Fruit fly (Drosophila melanogaster) whole organism, embryonic: Measurements from ENCODE around the gene Dic4.

Experiments used
- ATbp ChIP-seq: fragments of 200-800 bp; sonication (Bioruptor generic); optimal IDR thresholded peaks from 2 replicates; lab custom pipeline; 2017; ENCODE audit warnings: missing biosample characterization, mild to moderate bottlenecking, missing genetic modification characterization, missing genetic modification reagents
- Abd-B ChIP-seq: fragments of 200-800 bp; sonication (Bioruptor generic); optimal IDR thresholded peaks from 2 replicates; lab custom pipeline; 2018; ENCODE audit warnings: missing biosample characterization, mild to moderate bottlenecking, missing genetic modification characterization, moderate library complexity
- Aef1 ChIP-seq: fragments of 200-800 bp; sonication (Bioruptor generic); IDR thresholded peaks from 3 replicates; pipeline ENCODE4 v1.3.6; 2022; ENCODE audit warnings: missing biosample characterization, missing genetic modification characterization
- BEAF-32 ChIP-seq: fragments of 200-800 bp; sonication (Bioruptor generic); optimal IDR thresholded peaks from 3 replicates; lab custom pipeline; 2017; ENCODE audit warnings: missing biosample characterization, missing genetic modification characterization, mild to moderate bottlenecking, moderate library complexity, missing genetic modification reagents
- Bgb ChIP-seq: fragments of 200-800 bp; sonication (Bioruptor generic); IDR thresholded peaks from 2 replicates; pipeline ENCODE4 v1.3.6; 2022; ENCODE audit warnings: missing biosample characterization, missing genetic modification characterization; ENCODE audit not compliant: partially characterized antibody
- CG10274 ChIP-seq: fragments of 200-800 bp; sonication (Bioruptor generic); optimal IDR thresholded peaks from 3 replicates; lab custom pipeline; 2017; ENCODE audit warnings: missing biosample characterization, mild to moderate bottlenecking, missing genetic modification characterization
- CG10366 ChIP-seq: fragments of 200-800 bp; sonication (Bioruptor generic); IDR thresholded peaks from 2 replicates; pipeline ENCODE4 v1.3.6; 2022; ENCODE audit warnings: missing biosample characterization, missing genetic modification characterization
- CG14441 ChIP-seq: fragments of 200-800 bp; sonication (Bioruptor generic); IDR thresholded peaks from 2 replicates; pipeline ENCODE4 v1.3.6; 2022; ENCODE audit warnings: missing biosample characterization, missing genetic modification characterization
- CG14667 ChIP-seq: fragments of 200-800 bp; sonication (Bioruptor generic); IDR thresholded peaks from 2 replicates; pipeline ENCODE4 v1.3.6; 2022; ENCODE audit warnings: missing biosample characterization, missing genetic modification characterization
- CG15514 ChIP-seq: fragments of 200-800 bp; sonication (Bioruptor generic); optimal IDR thresholded peaks from 3 replicates; lab custom pipeline; 2017; ENCODE audit warnings: missing biosample characterization, missing genetic modification characterization, mild to moderate bottlenecking, moderate library complexity, missing genetic modification reagents
- CG16779 ChIP-seq: fragments of 200-800 bp; sonication (Bioruptor generic); IDR thresholded peaks from 2 replicates; pipeline ENCODE4 v1.3.6; 2022; ENCODE audit warnings: missing biosample characterization, missing genetic modification characterization
- CG18599 ChIP-seq: fragments of 200-800 bp; sonication (Bioruptor generic); optimal IDR thresholded peaks from 3 replicates; lab custom pipeline; 2017; ENCODE audit warnings: missing biosample characterization, missing genetic modification characterization, mild to moderate bottlenecking, moderate library complexity, missing genetic modification reagents
- CG18764 ChIP-seq: fragments of 200-800 bp; sonication (Bioruptor generic); optimal IDR thresholded peaks from 3 replicates; lab custom pipeline; 2016; ENCODE audit warnings: missing biosample characterization, missing genetic modification characterization
- CG2678 ChIP-seq: fragments of 200-800 bp; sonication (Bioruptor generic); optimal IDR thresholded peaks from 3 replicates; lab custom pipeline; 2019; ENCODE audit warnings: missing biosample characterization, mild to moderate bottlenecking, missing genetic modification characterization, moderate library complexity
- CG2889 ChIP-seq: fragments of 200-800 bp; sonication (Bioruptor generic); IDR thresholded peaks from 3 replicates; pipeline ENCODE4 v1.3.6; 2022; ENCODE audit warnings: missing biosample characterization, missing genetic modification characterization
- CG31365 ChIP-seq: fragments of 200-800 bp; sonication (Bioruptor generic); optimal IDR thresholded peaks from 2 replicates; lab custom pipeline; 2018; ENCODE audit warnings: missing biosample characterization, mild to moderate bottlenecking, missing genetic modification characterization
- CG5180 ChIP-seq: fragments of 200-800 bp; sonication (Bioruptor generic); optimal IDR thresholded peaks from 3 replicates; lab custom pipeline; 2017; ENCODE audit warnings: missing biosample characterization, missing genetic modification characterization, mild to moderate bottlenecking, moderate library complexity, missing genetic modification reagents
- CG7357 ChIP-seq: fragments of 200-800 bp; sonication (Bioruptor generic); IDR thresholded peaks from 3 replicates; pipeline ENCODE4 v1.3.6; 2022; ENCODE audit warnings: missing biosample characterization, missing genetic modification characterization
- Dek ChIP-seq: fragments of 200-800 bp; sonication (Bioruptor generic); optimal IDR thresholded peaks from 3 replicates; lab custom pipeline; 2019; ENCODE audit warnings: missing biosample characterization, mild to moderate bottlenecking, missing genetic modification characterization, moderate library complexity
- Dref ChIP-seq: fragments of 200-800 bp; sonication (Bioruptor generic); IDR thresholded peaks from 2 replicates; pipeline ENCODE4 v1.3.6; 2022; ENCODE audit warnings: missing biosample characterization, missing genetic modification characterization
- ERR ChIP-seq: fragments of 200-800 bp; sonication (Bioruptor generic); optimal IDR thresholded peaks from 2 replicates; lab custom pipeline; 2016; ENCODE audit warnings: missing biosample characterization, missing genetic modification characterization
- Elba2 ChIP-seq: fragments of 200-800 bp; sonication (Bioruptor generic); optimal IDR thresholded peaks from 3 replicates; lab custom pipeline; 2016; ENCODE audit warnings: missing biosample characterization, missing genetic modification characterization
- Ets97D ChIP-seq: fragments of 200-800 bp; sonication (Bioruptor generic); optimal IDR thresholded peaks from 3 replicates; lab custom pipeline; 2016; ENCODE audit warnings: missing biosample characterization, missing genetic modification characterization
- GATAe ChIP-seq: fragments of 200-800 bp; sonication (Bioruptor generic); conservative IDR thresholded peaks from 2 replicates; pipeline ENCODE4 v1.3.6; 2022; ENCODE audit warnings: missing biosample characterization, missing genetic modification characterization
- Hand ChIP-seq: fragments of 200-800 bp; sonication (Bioruptor generic); optimal IDR thresholded peaks from 2 replicates; lab custom pipeline; 2017; ENCODE audit warnings: mild to moderate bottlenecking, missing biosample characterization, missing genetic modification reagents, missing genetic modification characterization
- Hmr ChIP-seq: fragments of 200-800 bp; sonication (Bioruptor generic); optimal IDR thresholded peaks from 3 replicates; lab custom pipeline; 2017; ENCODE audit warnings: mild to moderate bottlenecking, missing biosample characterization, missing genetic modification reagents, missing genetic modification characterization
- Hr78 ChIP-seq, 2 experiments: fragments of 200-800 bp in 1 of 2; fragments of >200 bp in 1 of 2; sonication (Bioruptor generic) in 1 of 2; optimal IDR thresholded peaks; 2 replicates each; lab custom pipeline; 2017 to 2019; ENCODE audit warnings: missing biosample characterization in 2 of 2, missing genetic modification characterization in 2 of 2, mild to moderate bottlenecking in 1 of 2, moderate library complexity in 1 of 2
- Lhr ChIP-seq: fragments of 200-800 bp; sonication (Bioruptor generic); optimal IDR thresholded peaks from 3 replicates; lab custom pipeline; 2017; ENCODE audit warnings: mild to moderate bottlenecking, missing biosample characterization, missing genetic modification reagents, missing genetic modification characterization
- Meics ChIP-seq: fragments of 200-800 bp; sonication (Bioruptor generic); optimal IDR thresholded peaks from 2 replicates; lab custom pipeline; 2017; ENCODE audit warnings: missing biosample characterization, mild to moderate bottlenecking, missing genetic modification characterization
- NFAT ChIP-seq: fragments of 200-800 bp; sonication (Bioruptor generic); IDR thresholded peaks from 2 replicates; pipeline ENCODE4 v1.3.6; 2022; ENCODE audit warnings: missing biosample characterization, missing genetic modification characterization
- Ravus ChIP-seq: fragments of 200-800 bp; sonication (Bioruptor generic); IDR thresholded peaks from 2 replicates; pipeline ENCODE4 v1.3.6; 2022; ENCODE audit warnings: missing biosample characterization, missing genetic modification characterization
- Spps ChIP-seq: fragments of 200-800 bp; sonication (Bioruptor generic); optimal IDR thresholded peaks from 2 replicates; lab custom pipeline; 2018; ENCODE audit warnings: missing biosample characterization, mild to moderate bottlenecking, missing genetic modification characterization
- Sry-β ChIP-seq: fragments of 200-800 bp; sonication (Bioruptor generic); optimal IDR thresholded peaks from 2 replicates; lab custom pipeline; 2018; ENCODE audit warnings: missing biosample characterization, mild to moderate bottlenecking, missing genetic modification characterization, moderate library complexity
- ato ChIP-seq: fragments of 200-800 bp; sonication (Bioruptor generic); IDR thresholded peaks from 2 replicates; pipeline ENCODE4 v1.3.6; 2022; ENCODE audit warnings: missing biosample characterization, missing genetic modification characterization; ENCODE audit not compliant: partially characterized antibody
- cato ChIP-seq: fragments of 200-800 bp; sonication (Bioruptor generic); optimal IDR thresholded peaks from 2 replicates; lab custom pipeline; 2016; ENCODE audit warnings: missing biosample characterization, missing genetic modification characterization, borderline replicate concordance
- dati ChIP-seq: fragments of 200-800 bp; sonication (Bioruptor generic); IDR thresholded peaks from 2 replicates; pipeline ENCODE4 v1.3.6; 2022; ENCODE audit warnings: missing biosample characterization, missing genetic modification characterization
- ewg ChIP-seq: fragments of 200-800 bp; sonication (Bioruptor generic); optimal IDR thresholded peaks from 3 replicates; lab custom pipeline; 2017; ENCODE audit warnings: mild to moderate bottlenecking, missing biosample characterization, missing genetic modification reagents, missing genetic modification characterization
- grau ChIP-seq: fragments of 200-800 bp; optimal IDR thresholded peaks from 3 replicates; lab custom pipeline; 2019; ENCODE audit warnings: missing biosample characterization, mild to moderate bottlenecking, missing genetic modification characterization, moderate library complexity
- insv ChIP-seq, 2 experiments: fragments of 200-800 bp; sonication (Bioruptor generic); optimal IDR thresholded peaks; 3 replicates each; lab custom pipeline; 2016 to 2018; ENCODE audit warnings: missing biosample characterization in 2 of 2, missing genetic modification characterization in 2 of 2
- lola ChIP-seq, 3 experiments: fragments of >200 bp in 2 of 3; fragments of 200-800 bp in 1 of 3; sonication (Bioruptor generic) in 1 of 3; optimal IDR thresholded peaks; 2 replicates each; lab custom pipeline; 2017 to 2019; ENCODE audit warnings: missing biosample characterization in 3 of 3, missing genetic modification characterization in 3 of 3, mild to moderate bottlenecking in 1 of 3, moderate library complexity in 1 of 3
- lov ChIP-seq, 2 experiments: fragments of 200-800 bp in 1 of 2; fragments of >200 bp in 1 of 2; sonication (Bioruptor generic) in 1 of 2; IDR thresholded peaks in 1 of 2; optimal IDR thresholded peaks in 1 of 2; 2 replicates in 1 of 2; 3 replicates in 1 of 2; pipeline versions ENCODE4 v1.3.6 to Lab custom; 2017 to 2022; ENCODE audit warnings: missing biosample characterization in 1 of 2, missing genetic modification characterization in 1 of 2
- pfk ChIP-seq: fragments of 200-800 bp; sonication (Bioruptor generic); optimal IDR thresholded peaks from 2 replicates; lab custom pipeline; 2018; ENCODE audit warnings: missing biosample characterization, mild to moderate bottlenecking, missing genetic modification characterization, moderate library complexity
- schlank ChIP-seq: fragments of 200-800 bp; sonication (Bioruptor generic); optimal IDR thresholded peaks from 2 replicates; lab custom pipeline; 2018; ENCODE audit warnings: missing biosample characterization, mild to moderate bottlenecking, missing genetic modification characterization
- sd ChIP-seq: fragments of 200-800 bp; sonication (Bioruptor generic); optimal IDR thresholded peaks from 3 replicates; lab custom pipeline; 2018; ENCODE audit warnings: missing biosample characterization, mild to moderate bottlenecking, missing genetic modification characterization, moderate library complexity
- tup ChIP-seq: fragments of 200-800 bp; sonication (Bioruptor generic); optimal IDR thresholded peaks from 2 replicates; lab custom pipeline; 2016; ENCODE audit warnings: missing biosample characterization, mild to moderate bottlenecking, missing genetic modification characterization, moderate library complexity
- unpg ChIP-seq: fragments of 200-800 bp; sonication (Bioruptor generic); optimal IDR thresholded peaks from 3 replicates; lab custom pipeline; 2018; ENCODE audit warnings: missing biosample characterization, mild to moderate bottlenecking, missing genetic modification characterization, moderate library complexity
- yki ChIP-seq: fragments of >200 bp; optimal IDR thresholded peaks from 3 replicates; lab custom pipeline; 2018

The Dic4 gene

dm6 chr3L:18683846-18684245, 14.4 kb downstream of the Dic4 start, which contains the start of gene Chmp1 (continued):
- TF ChIP-seq yki (lab: Kevin White, UChicago) (no peak), lov (optimal IDR thresholded peaks at IDR 0.05; lab: Kevin White, UChicago) (no peak), lov (GFP tag; IDR thresholded peaks at IDR 0.05; lab: Robert Waterston, UW) (no peak), sd (tag; lab: Kevin White, UChicago) (no peak), Hr78 (GFP tag; optimal IDR thresholded peaks at IDR 0.05; lab: Kevin White, UChicago) (no peak), ERR (GFP tag; lab: Kevin White, UChicago) (no peak), CG15514 (GFP tag; lab: Kevin White, UChicago) (peak; percentile 66), pfk (GFP tag; lab: Kevin White, UChicago) (no peak), CG2678 (tag; lab: Kevin White, UChicago) (no peak), GATAe (GFP tag; lab: Robert Waterston, UW) (no peak), Bgb (GFP tag; lab: Robert Waterston, UW) (peak; percentile 53; the same call in 1 of the 2 replicates), CG5180 (GFP tag; lab: Kevin White, UChicago) (peak; percentile 86), Abd-B (no peak), Dek (tag; lab: Kevin White, UChicago) (no peak), Aef1 (GFP tag; lab: Robert Waterston, UW) (no peak), ewg (no peak), Hand (GFP tag; lab: Kevin White, UChicago) (no peak), CG14667 (GFP tag; lab: Robert Waterston, UW) (no peak), ato (GFP tag; lab: Robert Waterston, UW) (no peak), CG16779 (GFP tag; lab: Robert Waterston, UW) (no peak), CG14441 (GFP tag; lab: Robert Waterston, UW) (no peak), CG31365 (tag; lab: Kevin White, UChicago) (no peak), Sry-β (GFP tag; lab: Kevin White, UChicago) (no peak), insv (GFP tag; optimal IDR thresholded peaks at IDR 0.05; lab: Kevin White, UChicago) (peak in 1 of 2 experiments; percentile 93)

dm6 chr3L:18681550-18682217, 16.5 kb downstream of the Dic4 start, which contains the start of the genes Sgf11 and CG32202:
Sgf11 (minus strand) TSS chr3L:18681836.
CG32202 (plus strand) TSS chr3L:18682184.
- TF ChIP-seq CG10274 (GFP tag; lab: Kevin White, UChicago): no peak
- peak in 1 of 3 experiments; percentile 78 for TF ChIP-seq lola (GFP tag; optimal IDR thresholded peaks at IDR 0.05; lab: Kevin White, UChicago)
- TF ChIP-seq schlank: no peak
- no peak for TF ChIP-seq CG2889
- TF ChIP-seq dati (GFP tag; lab: Robert Waterston, UW): no peak
- peak; percentile 46 for TF ChIP-seq cato (GFP tag; lab: Kevin White, UChicago)
- peak; percentile 68 for TF ChIP-seq unpg (GFP tag; lab: Kevin White, UChicago)
- no peak for TF ChIP-seq tup (GFP tag; lab: Kevin White, UChicago)
- no peak for TF ChIP-seq Hmr (GFP tag; lab: Kevin White, UChicago)
- peak; percentile 45; the same call in 1 of the 2 replicates for TF ChIP-seq CG10366 (GFP tag; lab: Robert Waterston, UW)
- TF ChIP-seq Aef1 (GFP tag; lab: Robert Waterston, UW): no peak
- peak; percentile 56 for TF ChIP-seq CG18599 (GFP tag; lab: Kevin White, UChicago)
- TF ChIP-seq NFAT (GFP tag; lab: Robert Waterston, UW): 0 out of 2 replicates have a peak, but pooled peaks have one; percentile 10
- peak; percentile 80 for TF ChIP-seq grau
- TF ChIP-seq Ets97D (GFP tag; lab: Kevin White, UChicago): peak; percentile 46
- TF ChIP-seq Dref (GFP tag; lab: Robert Waterston, UW): no peak
- no peak for TF ChIP-seq Spps (tag; lab: Kevin White, UChicago)
- TF ChIP-seq Lhr (GFP tag; lab: Kevin White, UChicago): peak; percentile 51
- peak; percentile 34 for TF ChIP-seq BEAF-32 (GFP tag; lab: Kevin White, UChicago)
- no peak for TF ChIP-seq CG7357
- TF ChIP-seq pfk (GFP tag; lab: Kevin White, UChicago): no peak
- peak; percentile 6 for TF ChIP-seq CG18764 (GFP tag; lab: Kevin White, UChicago)
- no peak for TF ChIP-seq Ravus (GFP tag; lab: Robert Waterston, UW)
- TF ChIP-seq Meics (GFP tag; lab: Kevin White, UChicago): peak; percentile 75
- peak; percentile 37 for TF ChIP-seq Elba2 (GFP tag; lab: Kevin White, UChicago)
- TF ChIP-seq ATbp (GFP tag; lab: Kevin White, UChicago): no peak
